Fruit fly (Drosophila melanogaster) whole organism, embryonic: Measurements from ENCODE around the gene CG11986.

Experiments
- Awh ChIP-seq: fragments of 200-800 bp; sonication (Bioruptor generic); IDR thresholded peaks from 2 replicates; pipeline ENCODE4, ENCODE4 v1.3.6; 2022; ENCODE audit warnings: missing biosample characterization, missing genetic modification characterization
- B-H1 ChIP-seq: fragments of 200-800 bp; sonication (Bioruptor generic); IDR thresholded peaks from 3 replicates; pipeline ENCODE4 v1.3.6; 2022; ENCODE audit warnings: missing biosample characterization, missing genetic modification characterization
- BEAF-32 ChIP-seq: fragments of 200-800 bp; sonication (Bioruptor generic); optimal IDR thresholded peaks from 3 replicates; lab custom pipeline; 2017; ENCODE audit warnings: missing biosample characterization, missing genetic modification characterization, mild to moderate bottlenecking, moderate library complexity, missing genetic modification reagents
- Bgb ChIP-seq: fragments of 200-800 bp; sonication (Bioruptor generic); IDR thresholded peaks from 2 replicates; pipeline ENCODE4 v1.3.6; 2022; ENCODE audit warnings: missing biosample characterization, missing genetic modification characterization; ENCODE audit not compliant: partially characterized antibody
- CG10565 ChIP-seq: fragments of 200-800 bp; sonication (Bioruptor generic); optimal IDR thresholded peaks from 3 replicates; lab custom pipeline; 2016; ENCODE audit warnings: missing biosample characterization, mild to moderate bottlenecking, missing genetic modification characterization
- CG11504 ChIP-seq: fragments of 200-800 bp; sonication (Bioruptor generic); optimal IDR thresholded peaks from 3 replicates; lab custom pipeline; 2019; ENCODE audit warnings: missing biosample characterization, mild to moderate bottlenecking, missing genetic modification characterization, moderate library complexity
- CG11695 ChIP-seq: fragments of 200-800 bp; sonication (Bioruptor generic); IDR thresholded peaks from 3 replicates; pipeline ENCODE4 v1.3.6; 2022; ENCODE audit warnings: missing biosample characterization, missing genetic modification characterization
- CG13624 ChIP-seq: fragments of 200-800 bp; sonication (Bioruptor generic); optimal IDR thresholded peaks from 2 replicates; lab custom pipeline; 2016; ENCODE audit warnings: missing biosample characterization, missing genetic modification characterization
- CG14667 ChIP-seq: fragments of 200-800 bp; sonication (Bioruptor generic); IDR thresholded peaks from 2 replicates; pipeline ENCODE4 v1.3.6; 2022; ENCODE audit warnings: missing biosample characterization, missing genetic modification characterization
- CG15011 ChIP-seq: fragments of 200-800 bp; sonication (Bioruptor generic); optimal IDR thresholded peaks from 3 replicates; lab custom pipeline; 2018; ENCODE audit warnings: missing biosample characterization, mild to moderate bottlenecking, missing genetic modification characterization
- CG2199 ChIP-seq: fragments of 200-800 bp; sonication (Bioruptor generic); IDR thresholded peaks from 3 replicates; pipeline ENCODE4 v1.3.6; 2022; ENCODE audit warnings: missing biosample characterization, missing genetic modification characterization
- CG32532 ChIP-seq: fragments of 200-800 bp; sonication (Bioruptor generic); IDR thresholded peaks from 2 replicates; pipeline ENCODE4 v1.3.6; 2022; ENCODE audit warnings: missing biosample characterization, missing genetic modification characterization
- CG6654 ChIP-seq: fragments of 200-800 bp; sonication (Bioruptor generic); optimal IDR thresholded peaks from 2 replicates; lab custom pipeline; 2017; ENCODE audit warnings: missing biosample characterization, mild to moderate bottlenecking, missing genetic modification characterization
- CG8478 ChIP-seq: fragments of >200 bp; optimal IDR thresholded peaks from 2 replicates; lab custom pipeline; 2018
- CG8924 ChIP-seq: fragments of 200-800 bp; optimal IDR thresholded peaks from 3 replicates; lab custom pipeline; 2019; ENCODE audit warnings: missing biosample characterization, mild to moderate bottlenecking, missing genetic modification characterization, moderate library complexity
- CG9727 ChIP-seq: fragments of 200-800 bp; sonication (Bioruptor generic); optimal IDR thresholded peaks from 3 replicates; lab custom pipeline; 2017; ENCODE audit warnings: missing biosample characterization, mild to moderate bottlenecking, missing genetic modification characterization
- CG9797 ChIP-seq: fragments of 200-800 bp; sonication (Bioruptor generic); optimal IDR thresholded peaks from 3 replicates; lab custom pipeline; 2018; ENCODE audit warnings: missing biosample characterization, mild to moderate bottlenecking, missing genetic modification characterization
- Dbx ChIP-seq: fragments of 200-800 bp; sonication (Bioruptor generic); IDR thresholded peaks from 3 replicates; pipeline ENCODE4 v1.3.6; 2022; ENCODE audit warnings: missing biosample characterization, missing genetic modification characterization
- ERR ChIP-seq: fragments of 200-800 bp; sonication (Bioruptor generic); optimal IDR thresholded peaks from 2 replicates; lab custom pipeline; 2016; ENCODE audit warnings: missing biosample characterization, missing genetic modification characterization
- Hr78 ChIP-seq, 2 experiments: fragments of 200-800 bp in 1 of 2; fragments of >200 bp in 1 of 2; sonication (Bioruptor generic) in 1 of 2; optimal IDR thresholded peaks; 2 replicates each; lab custom pipeline; 2017 to 2019; ENCODE audit warnings: missing biosample characterization in 2 of 2, missing genetic modification characterization in 2 of 2, mild to moderate bottlenecking in 1 of 2, moderate library complexity in 1 of 2
- Jarid2 ChIP-seq: fragments of 200-800 bp; sonication (Bioruptor generic); optimal IDR thresholded peaks from 3 replicates; lab custom pipeline; 2017; ENCODE audit warnings: mild to moderate bottlenecking, missing biosample characterization, missing genetic modification reagents, missing genetic modification characterization
- Opbp ChIP-seq: fragments of 200-800 bp; sonication (Bioruptor generic); IDR thresholded peaks from 3 replicates; pipeline ENCODE4 v1.3.6; 2022; ENCODE audit warnings: missing biosample characterization, missing genetic modification characterization; ENCODE audit not compliant: partially characterized antibody
- Optix ChIP-seq: fragments of 200-800 bp; sonication (Bioruptor generic); IDR thresholded peaks from 3 replicates; pipeline ENCODE4 v1.3.6; 2022; ENCODE audit warnings: missing biosample characterization, missing genetic modification characterization
- Sry-δ ChIP-seq: fragments of 200-800 bp; sonication (Bioruptor generic); optimal IDR thresholded peaks from 2 replicates; lab custom pipeline; 2016; ENCODE audit warnings: missing biosample characterization, missing genetic modification characterization
- Xrp1 ChIP-seq: fragments of 200-800 bp; sonication (Bioruptor generic); IDR thresholded peaks from 2 replicates; pipeline ENCODE4 v1.3.6; 2022; ENCODE audit warnings: missing biosample characterization, missing genetic modification characterization
- YL-1 ChIP-seq: fragments of 200-800 bp; sonication (Bioruptor generic); optimal IDR thresholded peaks from 3 replicates; lab custom pipeline; 2017; ENCODE audit warnings: missing biosample characterization, mild to moderate bottlenecking, missing genetic modification characterization
- abd-A ChIP-seq: fragments of 200-800 bp; sonication (Bioruptor generic); optimal IDR thresholded peaks from 3 replicates; lab custom pipeline; 2019; ENCODE audit warnings: missing biosample characterization, mild to moderate bottlenecking, missing genetic modification characterization, moderate library complexity
- aop ChIP-seq: fragments of 200-800 bp; sonication (Bioruptor generic); IDR thresholded peaks from 2 replicates; pipeline ENCODE4 v1.3.6; 2022; ENCODE audit warnings: missing biosample characterization, missing genetic modification characterization
- btn ChIP-seq: fragments of 200-800 bp; sonication (Bioruptor generic); optimal IDR thresholded peaks from 2 replicates; lab custom pipeline; 2016; ENCODE audit warnings: missing biosample characterization, missing genetic modification characterization
- da ChIP-seq: fragments of 200-800 bp; sonication (Bioruptor generic); optimal IDR thresholded peaks from 2 replicates; lab custom pipeline; 2016; ENCODE audit warnings: missing biosample characterization, missing genetic modification characterization
- fd64A ChIP-seq: fragments of 200-800 bp; sonication (Bioruptor generic); optimal IDR thresholded peaks from 3 replicates; lab custom pipeline; 2018; ENCODE audit warnings: missing biosample characterization, mild to moderate bottlenecking, missing genetic modification characterization
- gt ChIP-seq: fragments of 200-800 bp; sonication (Bioruptor generic); IDR thresholded peaks from 2 replicates; pipeline ENCODE4 v1.3.6; 2022; ENCODE audit warnings: missing biosample characterization, missing genetic modification characterization
- her ChIP-seq: fragments of 200-800 bp; sonication (Bioruptor generic); optimal IDR thresholded peaks from 2 replicates; lab custom pipeline; 2016; ENCODE audit warnings: missing biosample characterization, missing genetic modification characterization
- hth ChIP-seq: fragments of >200 bp; optimal IDR thresholded peaks from 2 replicates; lab custom pipeline; 2017; ENCODE audit warnings: inconsistent platforms
- jing ChIP-seq: fragments of 200-800 bp; sonication (Bioruptor generic); optimal IDR thresholded peaks from 2 replicates; lab custom pipeline; 2018; ENCODE audit warnings: missing biosample characterization, mild to moderate bottlenecking, missing genetic modification characterization
- mirr ChIP-seq: fragments of 200-800 bp; sonication (Bioruptor generic); optimal IDR thresholded peaks from 3 replicates; lab custom pipeline; 2018; ENCODE audit warnings: missing biosample characterization, mild to moderate bottlenecking, missing genetic modification characterization
- nom ChIP-seq: fragments of 200-800 bp; sonication (Bioruptor generic); optimal IDR thresholded peaks from 2 replicates; lab custom pipeline; 2017; ENCODE audit warnings: missing biosample characterization, missing genetic modification characterization, mild to moderate bottlenecking, moderate library complexity, missing genetic modification reagents
- prd ChIP-seq, 3 experiments: fragments of >200 bp in 2 of 3; fragments of 200-800 bp in 1 of 3; sonication (Bioruptor generic) in 1 of 3; optimal IDR thresholded peaks in 2 of 3; IDR thresholded peaks in 1 of 3; 2 replicates in 2 of 3; 3 replicates in 1 of 3; pipeline versions ENCODE4 v1.3.6 to Lab custom; 2017 to 2022; ENCODE audit warnings: missing biosample characterization in 1 of 3, missing genetic modification characterization in 1 of 3
- pros ChIP-seq: fragments of 200-800 bp; sonication (Bioruptor generic); optimal IDR thresholded peaks from 3 replicates; lab custom pipeline; 2019; ENCODE audit warnings: missing biosample characterization, mild to moderate bottlenecking, missing genetic modification characterization, moderate library complexity
- ro ChIP-seq: fragments of 200-800 bp; sonication (Bioruptor generic); IDR thresholded peaks from 2 replicates; pipeline ENCODE4 v1.3.6; 2022; ENCODE audit warnings: missing biosample characterization, missing genetic modification characterization
- row ChIP-seq: fragments of 200-800 bp; sonication (Bioruptor generic); IDR thresholded peaks from 3 replicates; pipeline ENCODE4 v1.3.6; 2022; ENCODE audit warnings: missing biosample characterization, missing genetic modification characterization
- salm ChIP-seq: fragments of 200-800 bp; sonication (Bioruptor generic); optimal IDR thresholded peaks from 2 replicates; lab custom pipeline; 2018; ENCODE audit warnings: missing biosample characterization, mild to moderate bottlenecking, missing genetic modification characterization
- sens-2 ChIP-seq: fragments of 200-800 bp; sonication (Bioruptor generic); IDR thresholded peaks from 2 replicates; pipeline ENCODE4 v1.3.6; 2022; ENCODE audit warnings: missing biosample characterization, missing genetic modification characterization
- so ChIP-seq: fragments of 200-800 bp; sonication (Bioruptor generic); IDR thresholded peaks from 3 replicates; pipeline ENCODE4 v1.3.6; 2022; ENCODE audit warnings: missing biosample characterization, missing genetic modification characterization
- sqz ChIP-seq: fragments of 200-800 bp; sonication (Bioruptor generic); optimal IDR thresholded peaks from 3 replicates; lab custom pipeline; 2018; ENCODE audit warnings: missing biosample characterization, mild to moderate bottlenecking, missing genetic modification characterization
- tup ChIP-seq: fragments of 200-800 bp; sonication (Bioruptor generic); optimal IDR thresholded peaks from 2 replicates; lab custom pipeline; 2016; ENCODE audit warnings: missing biosample characterization, mild to moderate bottlenecking, missing genetic modification characterization, moderate library complexity
- tx ChIP-seq: fragments of 200-800 bp; sonication (Bioruptor generic); optimal IDR thresholded peaks from 2 replicates; lab custom pipeline; 2016; ENCODE audit warnings: missing biosample characterization, missing genetic modification characterization
- vvl ChIP-seq: fragments of 200-800 bp; sonication (Bioruptor generic); IDR thresholded peaks from 2 replicates; pipeline ENCODE4 v1.3.6; 2022; ENCODE audit warnings: missing biosample characterization, missing genetic modification characterization
- wdn ChIP-seq: fragments of 200-800 bp; sonication (Bioruptor generic); IDR thresholded peaks from 2 replicates; pipeline ENCODE4 v1.3.6; 2022; ENCODE audit warnings: missing biosample characterization, missing genetic modification characterization
- wek ChIP-seq: fragments of 200-800 bp; sonication (Bioruptor generic); optimal IDR thresholded peaks from 3 replicates; lab custom pipeline; 2018; ENCODE audit warnings: missing biosample characterization, mild to moderate bottlenecking, missing genetic modification characterization, moderate library complexity
- zfh1 ChIP-seq: fragments of 200-800 bp; sonication (Bioruptor generic); IDR thresholded peaks from 3 replicates; pipeline ENCODE4 v1.3.6; 2022; ENCODE audit warnings: missing biosample characterization, missing genetic modification characterization

Gene CG11986

dm6 chr3R:9051937-9052680, 36.9 kb downstream of the CG11986 start, which contains the start of gene Kdm2 (continued):
- no peak for TF ChIP-seq aop (GFP tag; lab: Robert Waterston, UW)
- TF ChIP-seq btn: no peak
- no peak for TF ChIP-seq prd (optimal IDR thresholded peaks at IDR 0.05; lab: Kevin White, UChicago)
- no peak for TF ChIP-seq prd (GFP tag; IDR thresholded peaks at IDR 0.05; lab: Robert Waterston, UW)
- no peak for TF ChIP-seq tx (GFP tag; lab: Kevin White, UChicago)
- TF ChIP-seq Optix (GFP tag; lab: Robert Waterston, UW): no peak
- no peak for TF ChIP-seq so
- no peak for TF ChIP-seq CG6654 (GFP tag; lab: Kevin White, UChicago)
- no peak for TF ChIP-seq sens-2
- TF ChIP-seq ro (GFP tag; lab: Robert Waterston, UW): no peak
- peak; percentile 13 for TF ChIP-seq BEAF-32
- peak; percentile 93 for TF ChIP-seq Jarid2 (GFP tag; lab: Kevin White, UChicago)
- TF ChIP-seq CG15011 (GFP tag; lab: Kevin White, UChicago): no peak
- TF ChIP-seq CG9727 (GFP tag; lab: Kevin White, UChicago): no peak
- peak; percentile 16 for TF ChIP-seq nom (GFP tag; lab: Kevin White, UChicago)
- TF ChIP-seq CG14667 (GFP tag; lab: Robert Waterston, UW): no peak
- TF ChIP-seq da (GFP tag; lab: Kevin White, UChicago): no peak
- TF ChIP-seq pros (GFP tag; lab: Kevin White, UChicago): no peak
- TF ChIP-seq CG9797: peak; percentile 70
- TF ChIP-seq row (GFP tag; lab: Robert Waterston, UW): no peak
- peak; percentile 70 for TF ChIP-seq YL-1 (GFP tag; lab: Kevin White, UChicago)
- TF ChIP-seq jing (GFP tag; lab: Kevin White, UChicago): no peak
- no peak for TF ChIP-seq Opbp
- no peak for TF ChIP-seq fd64A (GFP tag; lab: Kevin White, UChicago)
- TF ChIP-seq wek (GFP tag; lab: Kevin White, UChicago): no peak
- TF ChIP-seq CG8478 (lab: Kevin White, UChicago): no peak
- TF ChIP-seq her: no peak
- TF ChIP-seq salm (tag; lab: Kevin White, UChicago): no peak
- no peak for TF ChIP-seq Sry-δ (GFP tag; lab: Kevin White, UChicago)
- no peak for TF ChIP-seq Bgb (GFP tag; lab: Robert Waterston, UW)
- TF ChIP-seq CG8924 (tag; lab: Kevin White, UChicago): peak; percentile 66
- no peak for TF ChIP-seq gt (GFP tag; lab: Robert Waterston, UW)
- TF ChIP-seq zfh1 (GFP tag; lab: Robert Waterston, UW): no peak
- TF ChIP-seq sqz: peak; percentile 85
- no peak for TF ChIP-seq ERR (GFP tag; lab: Kevin White, UChicago)
- no peak for TF ChIP-seq hth
- no peak for TF ChIP-seq Hr78 (GFP tag; optimal IDR thresholded peaks at IDR 0.05; lab: Kevin White, UChicago)
- no peak for TF ChIP-seq CG10565 (GFP tag; lab: Kevin White, UChicago)
- no peak for TF ChIP-seq CG2199 (GFP tag; lab: Robert Waterston, UW)
- TF ChIP-seq B-H1 (GFP tag; lab: Robert Waterston, UW): no peak
- TF ChIP-seq Awh: no peak
- TF ChIP-seq Xrp1 (GFP tag; lab: Robert Waterston, UW): no peak
- TF ChIP-seq mirr: no peak
- TF ChIP-seq vvl (GFP tag; lab: Robert Waterston, UW): no peak
- no peak for TF ChIP-seq CG11695
- no peak for TF ChIP-seq CG13624 (GFP tag; lab: Kevin White, UChicago)
- TF ChIP-seq wdn: no peak
- no peak for TF ChIP-seq tup (GFP tag; lab: Kevin White, UChicago)
- peak; percentile 42 for TF ChIP-seq CG11504 (tag; lab: Kevin White, UChicago)
- no peak for TF ChIP-seq CG32532 (GFP tag; lab: Robert Waterston, UW)
- no peak for TF ChIP-seq Dbx (GFP tag; lab: Robert Waterston, UW)
- no peak for TF ChIP-seq abd-A (tag; lab: Kevin White, UChicago)
